Worm (Caenorhabditis elegans): ENCODE data around the gene F47D12.9.

DNA sequence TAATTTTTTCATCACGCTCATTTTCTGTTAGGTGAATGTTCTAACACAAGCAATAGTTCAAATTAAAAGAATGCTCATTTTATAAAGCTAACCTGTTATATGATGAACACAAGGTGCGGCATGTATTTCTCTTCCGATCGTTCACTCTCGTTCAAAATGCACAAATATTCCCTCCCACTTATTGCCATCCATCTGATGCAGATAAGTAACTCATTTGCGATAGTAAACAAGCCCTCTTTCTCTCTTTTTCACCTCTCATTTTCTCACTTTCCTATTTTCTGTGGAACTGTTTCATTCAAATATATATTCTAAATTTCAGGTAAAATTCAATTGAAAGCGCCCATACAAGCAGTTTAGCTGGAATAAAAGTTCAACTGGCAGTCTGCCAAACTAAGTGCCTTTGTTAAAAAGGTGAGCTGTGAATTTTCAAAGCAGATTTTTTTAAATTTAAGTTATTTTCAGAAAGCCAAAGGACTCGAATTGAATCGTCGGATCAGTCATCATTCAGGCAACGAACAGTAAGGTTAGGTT is 42.9 kb upstream of the F47D12.9 start, which contains the start of the genes trmt-10C.2 and C56G2.22:
- TF ChIP-seq elt-1 (tag; optimal IDR thresholded peaks at IDR 0.05) (no peak), ztf-11 (tag; optimal IDR thresholded peaks at IDR 0.05) (no peak), daf-12 (tag; optimal IDR thresholded peaks at IDR 0.05) (no peak), pha-4 (tag; optimal IDR thresholded peaks at IDR 0.05) (peak; percentile 74), R02D3.7 (tag; optimal IDR thresholded peaks at IDR 0.05) (no peak), fos-1 (tag; optimal IDR thresholded peaks at IDR 0.05) (no peak), nhr-237 (tag; optimal IDR thresholded peaks at IDR 0.05) (no peak), nhr-67 (tag; optimal IDR thresholded peaks at IDR 0.05) (no peak), ama-1 (optimal IDR thresholded peaks at IDR 0.05) (no peak), mdl-1 (tag; optimal IDR thresholded peaks at IDR 0.05) (no peak), elt-2 (tag; optimal IDR thresholded peaks at IDR 0.05) (peak; percentile 32), fkh-10 (GFP tag; optimal IDR thresholded peaks at IDR 0.05) (no peak), ceh-9 (tag; optimal IDR thresholded peaks at IDR 0.05) (no peak)

All from whole organism, L3 larva.